Worm (Caenorhabditis elegans): ENCODE results near the gene Y38C1AA.7.

DNA sequence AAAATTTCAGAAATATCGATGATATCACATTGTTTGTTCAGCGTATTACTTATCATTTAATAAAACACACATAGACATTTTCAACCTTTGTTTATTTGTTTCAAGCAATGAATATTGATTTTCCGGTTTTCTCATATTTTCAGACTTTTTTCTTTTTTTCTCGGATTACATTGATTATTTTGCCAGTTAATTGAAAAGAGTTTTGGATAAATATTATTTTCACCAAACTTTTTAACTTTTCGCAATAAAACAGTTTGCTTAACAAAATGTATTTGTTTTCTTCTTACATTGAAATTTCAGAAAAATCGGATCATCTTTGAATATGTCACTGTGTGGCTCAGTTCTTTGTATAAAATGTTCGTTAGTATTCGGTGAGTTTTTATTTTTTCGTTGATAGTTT is 3.8 kb downstream of the Y38C1AA.7 start, which contains the start of gene Y38C1AA.6:
- TF ChIP-seq ama-1 (optimal IDR thresholded peaks at IDR 0.05), result no peak
- no peak for TF ChIP-seq hmbx-1 (tag; optimal IDR thresholded peaks at IDR 0.05)
- TF ChIP-seq scrt-1 (GFP tag; IDR thresholded peaks at IDR 0.05), result no peak
- no peak for TF ChIP-seq hnd-1 (tag; optimal IDR thresholded peaks at IDR 0.05)
- TF ChIP-seq ets-7 (tag; optimal IDR thresholded peaks at IDR 0.05), result no peak
- TF ChIP-seq flt-1 (GFP tag; IDR thresholded peaks at IDR 0.05), result no peak
- no peak for TF ChIP-seq ceh-36 (tag; optimal IDR thresholded peaks at IDR 0.05)
- TF ChIP-seq tbx-11 (GFP tag; IDR thresholded peaks at IDR 0.05), result no peak
- no peak for TF ChIP-seq pes-1 (GFP tag; IDR thresholded peaks at IDR 0.05)
- TF ChIP-seq ceh-13 (GFP tag; optimal IDR thresholded peaks at IDR 0.05), result no peak

Data from whole organism, early embryonic.